Fruit fly (Drosophila melanogaster) whole organism, adult: ENCODE measurements around the gene mkg-p.

Experiments
- CG11617 ChIP-seq: fragments of 200-800 bp; sonication (Bioruptor generic); optimal IDR thresholded peaks from 2 replicates; lab custom pipeline; 2017; ENCODE audit warnings: mild to moderate bottlenecking, missing biosample characterization, missing genetic modification reagents, missing genetic modification characterization
- CG12768 ChIP-seq: fragments of 200-800 bp; sonication (Bioruptor generic); optimal IDR thresholded peaks from 2 replicates; lab custom pipeline; 2017; ENCODE audit warnings: missing biosample characterization, missing genetic modification characterization, mild to moderate bottlenecking, moderate library complexity, missing genetic modification reagents
- CG14711 ChIP-seq: fragments of 200-800 bp; sonication (Bioruptor generic); optimal IDR thresholded peaks from 2 replicates; lab custom pipeline; 2018; ENCODE audit warnings: missing biosample characterization, mild to moderate bottlenecking, missing genetic modification characterization, moderate library complexity
- CG1620 ChIP-seq: fragments of 200-800 bp; sonication (Bioruptor generic); optimal IDR thresholded peaks from 2 replicates; lab custom pipeline; 2016; ENCODE audit warnings: missing biosample characterization, missing genetic modification characterization
- CG33017 ChIP-seq: fragments of 200-800 bp; sonication (Bioruptor generic); optimal IDR thresholded peaks from 2 replicates; lab custom pipeline; 2018; ENCODE audit warnings: missing biosample characterization, mild to moderate bottlenecking, missing genetic modification characterization, moderate library complexity
- CG5204 ChIP-seq: fragments of 200-800 bp; sonication (Bioruptor generic); optimal IDR thresholded peaks from 2 replicates; lab custom pipeline; 2016; ENCODE audit warnings: missing biosample characterization, missing genetic modification characterization
- CG7045 ChIP-seq: fragments of 200-800 bp; sonication (Bioruptor generic); optimal IDR thresholded peaks from 2 replicates; lab custom pipeline; 2017; ENCODE audit warnings: missing biosample characterization, mild to moderate bottlenecking, missing genetic modification characterization
- CG7101 ChIP-seq: fragments of 200-800 bp; sonication (Bioruptor generic); optimal IDR thresholded peaks from 2 replicates; lab custom pipeline; 2018; ENCODE audit warnings: missing biosample characterization, mild to moderate bottlenecking, missing genetic modification characterization, moderate library complexity
- Clk ChIP-seq: fragments of 200-800 bp; sonication (Bioruptor generic); optimal IDR thresholded peaks from 2 replicates; lab custom pipeline; 2017; ENCODE audit warnings: missing biosample characterization, missing genetic modification characterization
- Crg-1 ChIP-seq: fragments of 200-800 bp; sonication (Bioruptor generic); optimal IDR thresholded peaks from 2 replicates; lab custom pipeline; 2016; ENCODE audit warnings: missing biosample characterization, missing genetic modification characterization
- Hr96 ChIP-seq: fragments of 200-800 bp; sonication (Bioruptor generic); optimal IDR thresholded peaks from 2 replicates; lab custom pipeline; 2016; ENCODE audit warnings: missing biosample characterization, missing genetic modification characterization
- Mnt ChIP-seq: fragments of 200-800 bp; sonication (Bioruptor generic); optimal IDR thresholded peaks from 2 replicates; lab custom pipeline; 2016; ENCODE audit warnings: missing biosample characterization, mild to moderate bottlenecking, missing genetic modification characterization
- bab1 ChIP-seq: fragments of 200-800 bp; sonication (Bioruptor generic); optimal IDR thresholded peaks from 3 replicates; lab custom pipeline; 2019; ENCODE audit warnings: missing biosample characterization, mild to moderate bottlenecking, missing genetic modification characterization, moderate library complexity
- cic ChIP-seq: fragments of 200-800 bp; sonication (Bioruptor generic); optimal IDR thresholded peaks from 2 replicates; lab custom pipeline; 2017; ENCODE audit warnings: missing biosample characterization, mild to moderate bottlenecking, missing genetic modification characterization, moderate library complexity
- cnc ChIP-seq, 2 experiments: fragments of >200 bp; optimal IDR thresholded peaks; 2 replicates each; lab custom pipeline; 2017
- kay ChIP-seq: fragments of 200-800 bp; sonication (Bioruptor generic); peaks from one replicate; lab custom pipeline; 2016; ENCODE audit warnings: missing biosample characterization, missing genetic modification characterization, borderline replicate concordance
- ovo ChIP-seq: fragments of 200-800 bp; sonication (Bioruptor generic); optimal IDR thresholded peaks from 2 replicates; lab custom pipeline; 2016; ENCODE audit warnings: missing biosample characterization, missing genetic modification characterization
- pad ChIP-seq: fragments of 200-800 bp; sonication (Bioruptor generic); optimal IDR thresholded peaks from 3 replicates; lab custom pipeline; 2017; ENCODE audit warnings: missing biosample characterization, missing genetic modification characterization, mild to moderate bottlenecking, moderate library complexity, missing genetic modification reagents
- tj ChIP-seq: fragments of 200-800 bp; sonication (Bioruptor generic); optimal IDR thresholded peaks from 3 replicates; lab custom pipeline; 2017; ENCODE audit warnings: missing biosample characterization, mild to moderate bottlenecking, missing genetic modification characterization, moderate library complexity
- toe ChIP-seq: fragments of 200-800 bp; sonication (Bioruptor generic); optimal IDR thresholded peaks from 2 replicates; lab custom pipeline; 2016; ENCODE audit warnings: missing biosample characterization, missing genetic modification characterization

mkg-p gene

DNA sequence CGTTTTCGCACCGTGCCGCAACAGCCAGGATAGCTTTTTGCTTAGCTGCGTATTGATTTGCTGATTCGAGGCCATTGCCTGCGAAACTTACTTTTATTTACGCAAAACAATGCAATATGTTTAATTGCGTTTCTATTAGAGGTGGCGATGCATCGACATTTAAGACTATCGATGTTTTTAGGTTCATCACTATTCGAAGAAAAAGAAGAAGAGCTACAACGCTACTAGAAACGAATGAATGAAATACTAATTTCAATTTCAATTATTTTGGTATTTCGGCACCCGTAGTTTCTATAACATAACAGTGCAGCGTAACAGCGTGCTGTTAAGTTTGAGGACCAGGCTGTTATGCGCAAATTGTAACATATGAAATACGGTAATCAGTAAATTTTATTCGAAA, at the start of gene mkg-p, which contains the start of the genes Tpt and CG13667:
mkg-p (minus strand) TSS at position 155 of the 400 bp plus-strand sequence.
Tpt (minus strand) TSS at position 155 of the 400 bp plus-strand sequence.
CG13667 (plus strand) TSS at position 332 of the 400 bp plus-strand sequence.
- TF ChIP-seq CG12768 (GFP tag; lab: Kevin White, UChicago) = no peak
- no peak for TF ChIP-seq CG33017 (tag; lab: Kevin White, UChicago)
- TF ChIP-seq bab1 = peak; percentile 52
- no peak for TF ChIP-seq Hr96 (GFP tag; lab: Kevin White, UChicago)
- no peak for TF ChIP-seq CG7045 (GFP tag; lab: Kevin White, UChicago)
- no peak for TF ChIP-seq cnc (optimal IDR thresholded peaks at IDR 0.05; lab: Kevin White, UChicago)
- TF ChIP-seq Mnt (GFP tag; lab: Kevin White, UChicago) = peak; percentile 43
- no peak for TF ChIP-seq CG14711
- TF ChIP-seq cic (GFP tag; lab: Kevin White, UChicago) = peak; percentile 55
- TF ChIP-seq CG1620 = no peak
- TF ChIP-seq CG7101 (tag; lab: Kevin White, UChicago) = no peak
- no peak for TF ChIP-seq Clk (GFP tag; lab: Kevin White, UChicago)
- TF ChIP-seq toe = no peak
- no peak for TF ChIP-seq Crg-1 (GFP tag; lab: Kevin White, UChicago)

DNA sequence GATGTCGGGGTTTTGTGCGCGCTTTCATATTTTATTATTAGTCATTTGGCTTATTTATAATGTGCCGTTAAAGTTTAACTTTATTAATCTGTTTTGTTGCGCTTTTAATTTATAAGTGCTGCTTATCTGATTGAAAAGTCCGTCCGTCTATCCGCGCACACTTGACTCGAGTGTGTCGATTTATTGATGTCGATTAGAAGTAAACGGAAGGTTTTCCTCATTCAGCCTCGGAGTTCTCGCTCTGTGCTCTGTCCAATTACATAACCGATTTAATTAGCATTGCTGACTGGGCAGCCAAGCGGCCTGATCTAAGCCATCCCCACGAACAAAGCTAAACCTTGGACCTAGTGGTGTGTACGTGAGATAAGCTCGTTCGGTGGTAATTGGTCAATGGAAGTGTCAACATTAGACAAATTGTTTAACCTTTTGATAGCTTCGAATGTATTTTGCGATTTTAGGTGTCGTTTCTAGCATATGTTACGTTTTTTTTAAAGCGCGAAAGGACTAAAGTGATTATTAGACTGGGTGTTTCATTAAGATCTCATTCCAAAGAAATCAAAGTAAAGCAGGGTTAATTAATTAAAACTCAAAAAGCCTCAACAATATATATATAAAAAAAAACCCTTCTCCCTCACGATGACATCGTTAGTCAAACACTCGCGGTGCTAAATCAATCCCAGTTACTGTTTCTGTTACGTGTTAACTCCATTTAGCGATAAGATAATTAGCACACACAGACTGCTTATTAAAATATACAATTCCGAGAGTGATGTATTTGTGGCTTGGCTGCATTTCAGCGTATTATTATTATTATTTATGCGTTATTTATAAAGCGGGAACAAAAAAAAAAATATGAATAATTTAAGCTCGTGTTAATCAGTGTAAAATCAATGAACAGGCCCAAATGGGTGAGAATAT, 48.6 kb upstream of the mkg-p start:
- TF ChIP-seq CG7101 (tag; lab: Kevin White, UChicago) (peak; percentile 36), bab1 (no peak), Clk (GFP tag; lab: Kevin White, UChicago) (no peak), CG11617 (peak; percentile 19), Hr96 (GFP tag; lab: Kevin White, UChicago) (peak; percentile 12), CG33017 (tag; lab: Kevin White, UChicago) (peak; percentile 25), CG1620 (no peak), CG5204 (GFP tag; lab: Kevin White, UChicago) (peak; percentile 62), cic (GFP tag; lab: Kevin White, UChicago) (no peak), toe (peak; percentile 39), tj (GFP tag; lab: Kevin White, UChicago) (peak; percentile 37), kay (GFP tag; lab: Kevin White, UChicago) (peak; percentile 70), CG7045 (GFP tag; lab: Kevin White, UChicago) (peak; percentile 59), CG12768 (GFP tag; lab: Kevin White, UChicago) (peak; percentile 67)

- TF ChIP-seq CG7101 (tag; lab: Kevin White, UChicago) (no peak), Mnt (GFP tag; lab: Kevin White, UChicago) (no peak), cnc (optimal IDR thresholded peaks at IDR 0.05; lab: Kevin White, UChicago) (no peak), kay (GFP tag; lab: Kevin White, UChicago) (no peak), CG1620 (no peak), CG14711 (no peak), Hr96 (GFP tag; lab: Kevin White, UChicago) (no peak)
These were observed 47.9 kb upstream of the mkg-p start for dm6 chr3L:8452986-8453385.

- TF ChIP-seq CG12768 (GFP tag; lab: Kevin White, UChicago) = no peak
- no peak for TF ChIP-seq CG14711
- TF ChIP-seq cic (GFP tag; lab: Kevin White, UChicago) = no peak
- TF ChIP-seq bab1 = no peak
These were observed 47.0 kb upstream of the mkg-p start for dm6 chr3L:8451966-8452620.

dm6 chr3L:8450747-8451146, 45.7 kb upstream of the mkg-p start:
- peak; percentile 42 for TF ChIP-seq tj (GFP tag; lab: Kevin White, UChicago)
- TF ChIP-seq CG14711 = no peak

DNA sequence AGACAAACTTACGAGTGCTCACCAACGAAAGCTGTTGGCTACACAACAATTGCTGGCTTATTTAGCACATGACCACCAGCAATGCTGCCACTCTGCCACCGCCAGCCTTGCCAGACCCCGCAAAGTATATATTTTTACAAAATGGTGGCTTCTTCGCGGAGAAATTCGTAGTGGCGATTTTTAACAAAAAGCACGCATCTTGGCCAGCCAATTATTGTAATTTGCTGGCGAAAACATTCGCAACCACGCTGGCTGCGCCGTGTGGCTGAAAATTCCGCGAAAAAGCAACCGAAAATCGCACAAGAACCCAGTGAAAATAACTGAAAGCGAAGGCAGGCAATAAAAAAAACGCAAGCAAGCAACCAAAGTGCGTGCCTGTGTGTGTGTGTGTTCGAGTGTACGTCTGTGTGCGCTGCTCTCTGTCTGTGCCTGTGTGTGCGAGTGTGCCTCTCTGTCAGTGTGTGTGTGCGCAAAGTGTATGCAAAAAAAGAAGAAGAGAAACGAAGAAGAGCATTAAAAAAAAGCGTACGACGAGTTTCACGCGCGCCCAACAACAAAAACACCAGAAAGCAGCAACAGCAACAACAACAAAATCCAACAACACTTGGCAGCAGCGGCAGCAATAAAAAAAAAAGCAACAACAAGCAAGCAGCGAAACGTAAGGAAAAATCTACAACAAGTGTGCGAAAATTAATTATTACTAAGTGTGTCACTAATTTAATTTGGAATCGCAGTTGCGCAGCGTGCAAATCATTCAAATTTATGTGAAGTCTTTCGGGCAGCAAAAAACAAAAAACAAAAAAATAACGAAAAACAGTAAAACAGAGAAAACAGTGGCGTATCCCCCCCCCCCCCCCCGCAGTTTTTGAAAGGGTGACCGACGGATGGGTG, 45.0 kb upstream of the mkg-p start, which contains the start of gene Gug:
Gug (plus strand) TSS at position 123 of the 891 bp plus-strand sequence.
- TF ChIP-seq Clk (GFP tag; lab: Kevin White, UChicago) (no peak), pad (GFP tag; lab: Kevin White, UChicago) (peak; percentile 11), ovo (GFP tag; lab: Kevin White, UChicago) (no peak), kay (GFP tag; lab: Kevin White, UChicago) (peak; percentile 82), CG14711 (no peak), CG1620 (no peak), tj (GFP tag; lab: Kevin White, UChicago) (peak; percentile 86), CG12768 (GFP tag; lab: Kevin White, UChicago) (peak; percentile 49), Hr96 (GFP tag; lab: Kevin White, UChicago) (no peak), Crg-1 (GFP tag; lab: Kevin White, UChicago) (no peak), bab1 (peak; percentile 49), CG7045 (GFP tag; lab: Kevin White, UChicago) (peak; percentile 31), toe (no peak), cnc (optimal IDR thresholded peaks at IDR 0.05; lab: Kevin White, UChicago) (no peak), CG33017 (tag; lab: Kevin White, UChicago) (peak; percentile 19), CG5204 (GFP tag; lab: Kevin White, UChicago) (no peak), cic (GFP tag; lab: Kevin White, UChicago) (peak; percentile 43), CG11617 (no peak), Mnt (GFP tag; lab: Kevin White, UChicago) (peak; percentile 25), CG7101 (tag; lab: Kevin White, UChicago) (no peak)
